Fruit fly (Drosophila melanogaster) whole organism, embryonic: Measurements from ENCODE around the gene Drgx.

Source experiments
- Atf3 ChIP-seq: fragments of 200-800 bp; sonication (Bioruptor generic); optimal IDR thresholded peaks from 3 replicates; lab custom pipeline; 2016; ENCODE audit warnings: missing biosample characterization, missing genetic modification characterization
- Blimp-1 ChIP-seq: fragments of 200-800 bp; sonication (Bioruptor generic); optimal IDR thresholded peaks from 3 replicates; lab custom pipeline; 2018; ENCODE audit warnings: missing biosample characterization, missing genetic modification characterization, mild to moderate bottlenecking, moderate library complexity, missing genetic modification reagents
- BtbVII ChIP-seq: fragments of 200-800 bp; sonication (Bioruptor generic); optimal IDR thresholded peaks from 3 replicates; lab custom pipeline; 2017; ENCODE audit warnings: missing biosample characterization, mild to moderate bottlenecking, missing genetic modification characterization
- CG10366 ChIP-seq: fragments of 200-800 bp; sonication (Bioruptor generic); IDR thresholded peaks from 2 replicates; pipeline ENCODE4 v1.3.6; 2022; ENCODE audit warnings: missing biosample characterization, missing genetic modification characterization
- CG14014 ChIP-seq: fragments of 200-800 bp; sonication (Bioruptor generic); IDR thresholded peaks from 2 replicates; pipeline ENCODE4 v1.3.6; 2022; ENCODE audit warnings: missing biosample characterization, missing genetic modification characterization
- CG14965 ChIP-seq: fragments of 200-800 bp; sonication (Bioruptor generic); optimal IDR thresholded peaks from 2 replicates; lab custom pipeline; 2016; ENCODE audit warnings: missing biosample characterization, missing genetic modification characterization, borderline replicate concordance
- CG1602 ChIP-seq: fragments of 200-800 bp; sonication (Bioruptor generic); optimal IDR thresholded peaks from 3 replicates; lab custom pipeline; 2016; ENCODE audit warnings: missing biosample characterization, missing genetic modification characterization
- CG18476 ChIP-seq: fragments of 200-800 bp; sonication (Bioruptor generic); optimal IDR thresholded peaks from 2 replicates; lab custom pipeline; 2016; ENCODE audit warnings: missing biosample characterization, mild to moderate bottlenecking, missing genetic modification characterization
- CG2116 ChIP-seq: fragments of 200-800 bp; sonication (Bioruptor generic); optimal IDR thresholded peaks from 3 replicates; lab custom pipeline; 2018; ENCODE audit warnings: missing biosample characterization, mild to moderate bottlenecking, missing genetic modification characterization
- CG2120 ChIP-seq: fragments of 200-800 bp; sonication (Bioruptor generic); optimal IDR thresholded peaks from 3 replicates; lab custom pipeline; 2016; ENCODE audit warnings: missing biosample characterization, missing genetic modification characterization
- CG3163 ChIP-seq: fragments of 200-800 bp; sonication (Bioruptor generic); optimal IDR thresholded peaks from 3 replicates; lab custom pipeline; 2016; ENCODE audit warnings: missing biosample characterization, missing genetic modification characterization
- CG4404 ChIP-seq: fragments of 200-800 bp; sonication (Bioruptor generic); IDR thresholded peaks from 2 replicates; pipeline ENCODE4 v1.3.6; 2022; ENCODE audit warnings: missing biosample characterization, missing genetic modification characterization
- CG7745 ChIP-seq: fragments of 200-800 bp; sonication (Bioruptor generic); optimal IDR thresholded peaks from 2 replicates; lab custom pipeline; 2018; ENCODE audit warnings: missing biosample characterization, mild to moderate bottlenecking, missing genetic modification characterization, moderate library complexity
- CG8924 ChIP-seq: fragments of 200-800 bp; optimal IDR thresholded peaks from 3 replicates; lab custom pipeline; 2019; ENCODE audit warnings: missing biosample characterization, mild to moderate bottlenecking, missing genetic modification characterization, moderate library complexity
- Camta ChIP-seq: fragments of 200-800 bp; sonication (Bioruptor generic); optimal IDR thresholded peaks from 2 replicates; lab custom pipeline; 2016; ENCODE audit warnings: missing biosample characterization, missing genetic modification characterization
- Chrac-16 ChIP-seq: fragments of 200-800 bp; sonication (Bioruptor generic); optimal IDR thresholded peaks from 3 replicates; lab custom pipeline; 2016; ENCODE audit warnings: missing biosample characterization, missing genetic modification characterization
- Dbx ChIP-seq: fragments of 200-800 bp; sonication (Bioruptor generic); IDR thresholded peaks from 3 replicates; pipeline ENCODE4 v1.3.6; 2022; ENCODE audit warnings: missing biosample characterization, missing genetic modification characterization
- Doc2 ChIP-seq: fragments of 200-800 bp; sonication (Bioruptor generic); IDR thresholded peaks from 2 replicates; pipeline ENCODE4 v1.3.6; 2022; ENCODE audit warnings: missing biosample characterization, missing genetic modification characterization
- Doc3 ChIP-seq: fragments of 200-800 bp; sonication (Bioruptor generic); IDR thresholded peaks from 3 replicates; pipeline ENCODE4 v1.3.6; 2022; ENCODE audit warnings: missing biosample characterization, missing genetic modification characterization; ENCODE audit not compliant: partially characterized antibody
- Dref ChIP-seq: fragments of 200-800 bp; sonication (Bioruptor generic); IDR thresholded peaks from 2 replicates; pipeline ENCODE4 v1.3.6; 2022; ENCODE audit warnings: missing biosample characterization, missing genetic modification characterization
- Fer1 ChIP-seq: fragments of 200-800 bp; sonication (Bioruptor generic); optimal IDR thresholded peaks from 2 replicates; lab custom pipeline; 2017; ENCODE audit warnings: missing biosample characterization, mild to moderate bottlenecking, missing genetic modification characterization
- HLH3B ChIP-seq: fragments of 200-800 bp; sonication (Bioruptor generic); IDR thresholded peaks from 2 replicates; pipeline ENCODE4 v1.3.6; 2022; ENCODE audit warnings: missing biosample characterization, missing genetic modification characterization
- HLH4C ChIP-seq: fragments of 200-800 bp; sonication (Bioruptor generic); IDR thresholded peaks from 3 replicates; pipeline ENCODE4 v1.3.6; 2022; ENCODE audit warnings: missing biosample characterization, missing genetic modification characterization; ENCODE audit not compliant: partially characterized antibody
- Hmx ChIP-seq: fragments of 200-800 bp; sonication (Bioruptor generic); optimal IDR thresholded peaks from 2 replicates; lab custom pipeline; 2016; ENCODE audit warnings: missing biosample characterization, missing genetic modification characterization
- Lim3 ChIP-seq: fragments of 200-800 bp; sonication (Bioruptor generic); IDR thresholded peaks from 2 replicates; pipeline ENCODE4 v1.3.6; 2022; ENCODE audit warnings: missing biosample characterization, missing genetic modification characterization
- Mad ChIP-seq: fragments of 200-800 bp; sonication (Bioruptor generic); optimal IDR thresholded peaks from 2 replicates; lab custom pipeline; 2016; ENCODE audit warnings: missing biosample characterization, missing genetic modification characterization
- Mrtf ChIP-seq: fragments of 200-800 bp; sonication (Bioruptor generic); IDR thresholded peaks from 3 replicates; pipeline ENCODE4 v1.3.6; 2022; ENCODE audit warnings: missing biosample characterization, missing genetic modification characterization
- Rfx ChIP-seq: fragments of 200-800 bp; sonication (Bioruptor generic); IDR thresholded peaks from 2 replicates; pipeline ENCODE4 v1.3.6; 2022; ENCODE audit warnings: missing biosample characterization, missing genetic modification characterization
- Scr ChIP-seq: fragments of 200-800 bp; sonication (Bioruptor generic); IDR thresholded peaks from 2 replicates; pipeline ENCODE4 v1.3.6; 2022; ENCODE audit warnings: missing biosample characterization, missing genetic modification characterization; ENCODE audit not compliant: partially characterized antibody
- Trl ChIP-seq, 3 experiments: fragments of >200 bp in 2 of 3; fragments of 200-800 bp in 1 of 3; sonication (Bioruptor generic) in 1 of 3; optimal IDR thresholded peaks; 2 replicates in 1 of 3; 3 replicates in 2 of 3; lab custom pipeline; 2016 to 2017; ENCODE audit warnings: missing biosample characterization in 1 of 3, missing genetic modification characterization in 1 of 3
- aop ChIP-seq: fragments of 200-800 bp; sonication (Bioruptor generic); IDR thresholded peaks from 2 replicates; pipeline ENCODE4 v1.3.6; 2022; ENCODE audit warnings: missing biosample characterization, missing genetic modification characterization
- ara ChIP-seq: fragments of 200-800 bp; sonication (Bioruptor generic); IDR thresholded peaks from 2 replicates; pipeline ENCODE4 v1.3.6; 2022; ENCODE audit warnings: missing biosample characterization, missing genetic modification characterization
- ash1 ChIP-seq: fragments of 200-800 bp; sonication (Bioruptor generic); optimal IDR thresholded peaks from 2 replicates; lab custom pipeline; 2018; ENCODE audit warnings: missing biosample characterization, mild to moderate bottlenecking, missing genetic modification characterization
- bbx ChIP-seq: fragments of 200-800 bp; sonication (Bioruptor generic); IDR thresholded peaks from 2 replicates; pipeline ENCODE4 v1.3.6; 2022; ENCODE audit warnings: missing biosample characterization, missing genetic modification characterization; ENCODE audit not compliant: partially characterized antibody
- cad ChIP-seq: fragments of >200 bp; optimal IDR thresholded peaks from 2 replicates; lab custom pipeline; 2017; ENCODE audit warnings: missing biosample characterization, missing genetic modification characterization
- chinmo ChIP-seq: fragments of 200-800 bp; sonication (Bioruptor generic); IDR thresholded peaks from 4 replicates; pipeline ENCODE4 v1.3.6; 2022; ENCODE audit warnings: missing biosample characterization, missing genetic modification characterization; ENCODE audit not compliant: partially characterized antibody
- corto ChIP-seq: fragments of 200-800 bp; sonication (Bioruptor generic); optimal IDR thresholded peaks from 2 replicates; lab custom pipeline; 2016; ENCODE audit warnings: missing biosample characterization, mild to moderate bottlenecking, missing genetic modification characterization, moderate library complexity
- fu2 ChIP-seq: fragments of 200-800 bp; sonication (Bioruptor generic); optimal IDR thresholded peaks from 2 replicates; lab custom pipeline; 2016; ENCODE audit warnings: missing biosample characterization, missing genetic modification characterization
- hbn ChIP-seq: fragments of 200-800 bp; sonication (Bioruptor generic); IDR thresholded peaks from 2 replicates; pipeline ENCODE4 v1.3.6; 2022; ENCODE audit warnings: missing biosample characterization, missing genetic modification characterization; ENCODE audit not compliant: partially characterized antibody
- inv ChIP-seq: fragments of 200-800 bp; sonication (Bioruptor generic); IDR thresholded peaks from 2 replicates; pipeline ENCODE4 v1.3.6; 2022; ENCODE audit warnings: missing biosample characterization, missing genetic modification characterization; ENCODE audit not compliant: partially characterized antibody
- lbe ChIP-seq: fragments of 200-800 bp; sonication (Bioruptor generic); optimal IDR thresholded peaks from 2 replicates; lab custom pipeline; 2016; ENCODE audit warnings: missing biosample characterization, mild to moderate bottlenecking, missing genetic modification characterization
- onecut ChIP-seq: fragments of 200-800 bp; sonication (Bioruptor generic); IDR thresholded peaks from 2 replicates; pipeline ENCODE4 v1.3.6; 2022; ENCODE audit warnings: missing biosample characterization, missing genetic modification characterization
- pfk ChIP-seq: fragments of 200-800 bp; sonication (Bioruptor generic); optimal IDR thresholded peaks from 2 replicates; lab custom pipeline; 2018; ENCODE audit warnings: missing biosample characterization, mild to moderate bottlenecking, missing genetic modification characterization, moderate library complexity
- row ChIP-seq: fragments of 200-800 bp; sonication (Bioruptor generic); IDR thresholded peaks from 3 replicates; pipeline ENCODE4 v1.3.6; 2022; ENCODE audit warnings: missing biosample characterization, missing genetic modification characterization
- scrt ChIP-seq: fragments of 200-800 bp; sonication (Bioruptor generic); optimal IDR thresholded peaks from 2 replicates; lab custom pipeline; 2018; ENCODE audit warnings: missing biosample characterization, mild to moderate bottlenecking, missing genetic modification characterization, moderate library complexity
- sisA ChIP-seq: fragments of 200-800 bp; sonication (Bioruptor generic); IDR thresholded peaks from 2 replicates; pipeline ENCODE4 v1.3.6; 2022; ENCODE audit warnings: missing biosample characterization, missing genetic modification characterization
- stwl ChIP-seq: fragments of 200-800 bp; sonication (Bioruptor generic); optimal IDR thresholded peaks from 3 replicates; lab custom pipeline; 2018; ENCODE audit warnings: missing biosample characterization, mild to moderate bottlenecking, missing genetic modification characterization, moderate library complexity
- wdn ChIP-seq: fragments of 200-800 bp; sonication (Bioruptor generic); IDR thresholded peaks from 2 replicates; pipeline ENCODE4 v1.3.6; 2022; ENCODE audit warnings: missing biosample characterization, missing genetic modification characterization
- zen2 ChIP-seq: fragments of 200-800 bp; sonication (Bioruptor generic); IDR thresholded peaks from 3 replicates; pipeline ENCODE4 v1.3.6; 2022; ENCODE audit warnings: missing biosample characterization, missing genetic modification characterization; ENCODE audit not compliant: partially characterized antibody

Drgx gene

dm6 chr2L:3648173-3648972 is 14.2 kb upstream of the Drgx start (continued):
- TF ChIP-seq Chrac-16 (GFP tag; lab: Kevin White, UChicago) (no peak), lbe (GFP tag; lab: Kevin White, UChicago) (no peak), CG8924 (no peak), corto (GFP tag; lab: Kevin White, UChicago) (peak; percentile 6), CG2116 (GFP tag; lab: Kevin White, UChicago) (no peak), Doc2 (GFP tag; lab: Robert Waterston, UW) (no peak), Dbx (GFP tag; lab: Robert Waterston, UW) (no peak), ara (GFP tag; lab: Robert Waterston, UW) (no peak), Rfx (GFP tag; lab: Robert Waterston, UW) (peak; percentile 26; the same call in 1 of the 2 replicates), stwl (tag; lab: Kevin White, UChicago) (peak; percentile 14), CG2120 (GFP tag; lab: Kevin White, UChicago) (peak; percentile 30), hbn (peak; percentile 74), sisA (no peak), Doc3 (GFP tag; lab: Robert Waterston, UW) (peak; percentile 84), Dref (GFP tag; lab: Robert Waterston, UW) (peak; percentile 56), Fer1 (GFP tag; lab: Kevin White, UChicago) (peak; percentile 2), CG1602 (GFP tag; lab: Kevin White, UChicago) (no peak), BtbVII (GFP tag; lab: Kevin White, UChicago) (no peak), pfk (GFP tag; lab: Kevin White, UChicago) (peak; percentile 88), Mad (GFP tag; lab: Kevin White, UChicago) (no peak), CG4404 (no peak), HLH4C (GFP tag; lab: Robert Waterston, UW) (no peak; the same call in 2 of the 3 replicates), zen2 (GFP tag; lab: Robert Waterston, UW) (no peak; the same call in 2 of the 3 replicates), Trl (optimal IDR thresholded peaks at IDR 0.05; lab: Kevin White, UChicago) (peak; percentile 21 to 41), Trl (GFP tag; optimal IDR thresholded peaks at IDR 0.05; lab: Kevin White, UChicago) (no peak), onecut (GFP tag; lab: Robert Waterston, UW) (no peak), aop (GFP tag; lab: Robert Waterston, UW) (no peak), Blimp-1 (no peak), cad (GFP tag; lab: Kevin White, UChicago) (no peak), fu2 (GFP tag; lab: Kevin White, UChicago) (no peak), chinmo (GFP tag; lab: Robert Waterston, UW) (no peak), Atf3 (GFP tag; lab: Kevin White, UChicago) (no peak), CG3163 (GFP tag; lab: Kevin White, UChicago) (peak; percentile 89), Hmx (no peak), CG14014 (GFP tag; lab: Robert Waterston, UW) (0 out of 2 replicates have a peak, but pooled peaks have one; percentile 12), CG14965 (GFP tag; lab: Kevin White, UChicago) (no peak), CG18476 (GFP tag; lab: Kevin White, UChicago) (no peak), CG10366 (no peak), HLH3B (GFP tag; lab: Robert Waterston, UW) (no peak; the same call in 1 of the 2 replicates), inv (GFP tag; lab: Robert Waterston, UW) (no peak; the same call in 1 of the 2 replicates), CG7745 (tag; lab: Kevin White, UChicago) (peak; percentile 78), Scr (GFP tag; lab: Robert Waterston, UW) (peak; percentile 78), row (peak; percentile 70), Mrtf (GFP tag; lab: Robert Waterston, UW) (no peak), scrt (GFP tag; lab: Kevin White, UChicago) (no peak), Lim3 (no peak), ash1 (GFP tag; lab: Kevin White, UChicago) (no peak), wdn (GFP tag; lab: Robert Waterston, UW) (no peak), bbx (GFP tag; lab: Robert Waterston, UW) (peak; percentile 38; the same call in 1 of the 2 replicates), Camta (no peak)
